Worm (Caenorhabditis elegans) whole organism, L2 larva: ENCODE data around the gene C44B12.6.

ENCODE experiments used
- C34F6.9 ChIP-seq: fragments of 150-350 bp; optimal IDR thresholded peaks from 2 replicates; lab custom pipeline; 2014; ENCODE audit warnings: missing biosample characterization, missing genetic modification characterization
- F13H6.1 ChIP-seq: sonication (generic microtip); optimal IDR thresholded peaks from 2 replicates; lab custom pipeline; 2016; ENCODE audit warnings: missing genetic modification characterization, missing compliant biosample characterization
- R02D3.7 ChIP-seq: fragments of 150-350 bp; optimal IDR thresholded peaks from 2 replicates; lab custom pipeline; 2014; ENCODE audit warnings: missing biosample characterization, missing genetic modification characterization
- ZK546.5 ChIP-seq: sonication (generic microtip); optimal IDR thresholded peaks from 2 replicates; lab custom pipeline; 2017; ENCODE audit warnings: missing biosample characterization, missing genetic modification characterization
- alr-1 ChIP-seq: fragments of 150-350 bp; optimal IDR thresholded peaks from 2 replicates; lab custom pipeline; 2014; ENCODE audit warnings: missing biosample characterization, missing genetic modification characterization
- ama-1 ChIP-seq: fragments of 150-350 bp; optimal IDR thresholded peaks from 2 replicates; lab custom pipeline; 2018; ENCODE audit warnings: inconsistent platforms
- blmp-1 ChIP-seq: sonication (generic microtip); optimal IDR thresholded peaks from 2 replicates; lab custom pipeline; 2017; ENCODE audit warnings: missing genetic modification characterization, mild to moderate bottlenecking, missing compliant biosample characterization, antibody characterized with exemption, moderate library complexity; ENCODE audit not compliant: insufficient read depth
- ceh-16 ChIP-seq: fragments of 150-350 bp; optimal IDR thresholded peaks from 2 replicates; lab custom pipeline; 2014; ENCODE audit warnings: missing biosample characterization, missing genetic modification characterization
- ceh-82 ChIP-seq: fragments of 150-350 bp; optimal IDR thresholded peaks from 2 replicates; lab custom pipeline; 2014; ENCODE audit warnings: missing biosample characterization, missing genetic modification characterization
- crh-2 ChIP-seq: sonication (generic microtip); optimal IDR thresholded peaks from 2 replicates; lab custom pipeline; 2017; ENCODE audit warnings: missing biosample characterization, missing genetic modification characterization
- dmd-4 ChIP-seq: sonication (generic microtip); optimal IDR thresholded peaks from 2 replicates; lab custom pipeline; 2017; ENCODE audit warnings: missing biosample characterization, missing genetic modification characterization
- egl-27 ChIP-seq: sonication (generic microtip); optimal IDR thresholded peaks from 3 replicates; lab custom pipeline; 2017; ENCODE audit warnings: missing biosample characterization, missing genetic modification reagents, missing genetic modification characterization
- elt-1 ChIP-seq: fragments of 150-350 bp; optimal IDR thresholded peaks from 2 replicates; lab custom pipeline; 2014; ENCODE audit warnings: missing biosample characterization, missing genetic modification characterization
- elt-3 ChIP-seq: sonication (generic microtip); optimal IDR thresholded peaks from 2 replicates; lab custom pipeline; 2017; ENCODE audit warnings: missing biosample characterization, missing genetic modification characterization
- fos-1 ChIP-seq: fragments of 150-350 bp; optimal IDR thresholded peaks from 2 replicates; lab custom pipeline; 2014; ENCODE audit warnings: missing biosample characterization, missing genetic modification characterization
- lin-11 ChIP-seq: fragments of 150-350 bp; sonication (generic microtip); optimal IDR thresholded peaks from 2 replicates; lab custom pipeline; 2014; ENCODE audit warnings: missing biosample characterization, missing genetic modification characterization, inconsistent platforms, mixed read lengths
- lin-13 ChIP-seq: fragments of 150-350 bp; optimal IDR thresholded peaks from 2 replicates; lab custom pipeline; 2014; ENCODE audit warnings: missing biosample characterization, missing genetic modification reagents, missing genetic modification characterization
- lsy-2 ChIP-seq, 2 experiments: fragments of 150-350 bp in 1 of 2; sonication (generic microtip) in 1 of 2; optimal IDR thresholded peaks; 2 replicates each; lab custom pipeline; 2014 to 2017; ENCODE audit warnings: missing biosample characterization in 2 of 2, missing genetic modification characterization in 2 of 2
- mab-5 ChIP-seq: fragments of 150-350 bp; optimal IDR thresholded peaks from 2 replicates; lab custom pipeline; 2014; ENCODE audit warnings: missing biosample characterization, missing genetic modification characterization
- mbf-1 ChIP-seq: sonication (generic microtip); optimal IDR thresholded peaks from 2 replicates; lab custom pipeline; 2017; ENCODE audit warnings: missing biosample characterization, missing genetic modification characterization
- mdl-1 ChIP-seq, 2 experiments: fragments of 150-350 bp in 1 of 2; sonication (generic microtip) in 1 of 2; optimal IDR thresholded peaks; 2 replicates each; lab custom pipeline; 2017; ENCODE audit warnings: missing biosample characterization in 2 of 2, missing genetic modification characterization in 2 of 2
- nhr-10 ChIP-seq: sonication (generic microtip); optimal IDR thresholded peaks from 2 replicates; lab custom pipeline; 2017; ENCODE audit warnings: missing biosample characterization, missing genetic modification characterization
- nhr-11 ChIP-seq: fragments of 150-350 bp; optimal IDR thresholded peaks from 2 replicates; lab custom pipeline; 2014; ENCODE audit warnings: missing biosample characterization, missing genetic modification characterization
- nhr-12 ChIP-seq: fragments of 150-350 bp; optimal IDR thresholded peaks from 2 replicates; lab custom pipeline; 2014; ENCODE audit warnings: missing biosample characterization, missing genetic modification characterization
- nhr-129 ChIP-seq: fragments of 150-350 bp; optimal IDR thresholded peaks from 2 replicates; lab custom pipeline; 2014; ENCODE audit warnings: missing biosample characterization, missing genetic modification characterization
- nhr-21 ChIP-seq: fragments of 150-350 bp; optimal IDR thresholded peaks from 2 replicates; lab custom pipeline; 2014; ENCODE audit warnings: missing biosample characterization, missing genetic modification characterization
- nhr-23 ChIP-seq: fragments of 150-350 bp; optimal IDR thresholded peaks from 2 replicates; lab custom pipeline; 2014; ENCODE audit warnings: missing biosample characterization, missing genetic modification reagents, missing genetic modification characterization
- nhr-237 ChIP-seq: fragments of 150-350 bp; optimal IDR thresholded peaks from 2 replicates; lab custom pipeline; 2014; ENCODE audit warnings: missing biosample characterization, missing genetic modification characterization
- nhr-25 ChIP-seq: fragments of 150-350 bp; sonication (generic microtip); optimal IDR thresholded peaks from 3 replicates; lab custom pipeline; 2014; ENCODE audit warnings: missing biosample characterization, missing genetic modification characterization
- nhr-6 ChIP-seq: fragments of 150-350 bp; optimal IDR thresholded peaks from 2 replicates; lab custom pipeline; 2014; ENCODE audit warnings: missing biosample characterization, missing genetic modification characterization
- nhr-77 ChIP-seq: fragments of 150-350 bp; optimal IDR thresholded peaks from 2 replicates; lab custom pipeline; 2014; ENCODE audit warnings: missing biosample characterization, missing genetic modification characterization
- peb-1 ChIP-seq: fragments of 150-350 bp; optimal IDR thresholded peaks from 2 replicates; lab custom pipeline; 2014; ENCODE audit warnings: missing biosample characterization, missing genetic modification characterization
- sem-4 ChIP-seq: fragments of 150-350 bp; optimal IDR thresholded peaks from 2 replicates; lab custom pipeline; 2014; ENCODE audit warnings: missing biosample characterization, missing genetic modification reagents, missing genetic modification characterization
- skn-1 ChIP-seq: sonication (generic microtip); optimal IDR thresholded peaks from 2 replicates; lab custom pipeline; 2017; ENCODE audit warnings: missing biosample characterization, missing genetic modification characterization
- sma-3 ChIP-seq: sonication (generic microtip); optimal IDR thresholded peaks from 2 replicates; lab custom pipeline; 2016; ENCODE audit warnings: missing genetic modification reagents, missing genetic modification characterization, missing compliant biosample characterization
- sma-9 ChIP-seq, 2 experiments: fragments of 150-350 bp in 1 of 2; sonication (generic microtip) in 1 of 2; optimal IDR thresholded peaks; 2 replicates each; lab custom pipeline; 2014 to 2016; ENCODE audit warnings: missing genetic modification characterization in 2 of 2, mild to moderate bottlenecking in 1 of 2, missing biosample characterization in 1 of 2, missing compliant biosample characterization in 1 of 2, missing genetic modification reagents in 1 of 2, moderate library complexity in 1 of 2
- snpc-4 ChIP-seq: fragments of 150-350 bp; optimal IDR thresholded peaks from 2 replicates; lab custom pipeline; 2014; ENCODE audit warnings: missing biosample characterization, missing genetic modification characterization
- unc-39 ChIP-seq: fragments of 150-350 bp; optimal IDR thresholded peaks from 2 replicates; lab custom pipeline; 2014; ENCODE audit warnings: missing biosample characterization, missing genetic modification characterization
- unc-55 ChIP-seq: fragments of 150-350 bp; sonication (generic microtip); optimal IDR thresholded peaks from 3 replicates; lab custom pipeline; 2014; ENCODE audit warnings: missing biosample characterization, missing genetic modification reagents, missing genetic modification characterization
- unc-62 ChIP-seq: fragments of 150-350 bp; optimal IDR thresholded peaks from 2 replicates; lab custom pipeline; 2014; ENCODE audit warnings: missing biosample characterization, missing genetic modification reagents, missing genetic modification characterization
- zag-1 ChIP-seq: fragments of 150-350 bp; optimal IDR thresholded peaks from 2 replicates; lab custom pipeline; 2014; ENCODE audit warnings: missing biosample characterization, missing genetic modification characterization
- ztf-1 ChIP-seq: fragments of 200-800 bp; sonication (Bioruptor generic); conservative IDR thresholded peaks from 2 replicates; pipeline ENCODE4 v1.3.6; 2022; ENCODE audit warnings: missing genetic modification characterization, missing compliant biosample characterization
- ztf-11 ChIP-seq: sonication (generic microtip); optimal IDR thresholded peaks from 2 replicates; lab custom pipeline; 2017; ENCODE audit warnings: missing biosample characterization, missing genetic modification characterization
- ztf-4 ChIP-seq: fragments of 150-350 bp; optimal IDR thresholded peaks from 2 replicates; lab custom pipeline; 2014; ENCODE audit warnings: missing biosample characterization, missing genetic modification characterization

The C44B12.6 gene

ce11 chrIV:1120865-1121264, 15.7 kb downstream of the C44B12.6 start:
- TF ChIP-seq F13H6.1 (tag; lab: Kevin White, UChicago), result no peak
- TF ChIP-seq nhr-25 (tag; lab: Kevin White, UChicago), result no peak
- TF ChIP-seq ceh-82 (tag; lab: Kevin White, UChicago), result no peak
- no peak for TF ChIP-seq nhr-12 (tag; lab: Kevin White, UChicago)
- TF ChIP-seq snpc-4, result no peak
- no peak for TF ChIP-seq peb-1
- no peak for TF ChIP-seq sem-4 (tag; lab: Kevin White, UChicago)
- no peak for TF ChIP-seq lsy-2 (tag; optimal IDR thresholded peaks at IDR 0.05; lab: Kevin White, UChicago)
- no peak for TF ChIP-seq nhr-77 (tag; lab: Kevin White, UChicago)
- no peak for TF ChIP-seq skn-1 (tag; lab: Kevin White, UChicago)
- no peak for TF ChIP-seq ceh-16 (tag; lab: Kevin White, UChicago)
- TF ChIP-seq crh-2 (tag; lab: Kevin White, UChicago), result no peak
- no peak for TF ChIP-seq egl-27 (tag; lab: Kevin White, UChicago)

- TF ChIP-seq alr-1 (tag; lab: Kevin White, UChicago) (no peak), zag-1 (tag; lab: Kevin White, UChicago) (no peak), mbf-1 (tag; lab: Kevin White, UChicago) (no peak), fos-1 (tag; lab: Kevin White, UChicago) (no peak), unc-55 (GFP tag; lab: Kevin White, UChicago) (no peak), F13H6.1 (tag; lab: Kevin White, UChicago) (no peak), mdl-1 (tag; optimal IDR thresholded peaks at IDR 0.05; lab: Kevin White, UChicago) (no peak), ama-1 (lab: Kevin White, UChicago) (no peak)
Observed at ce11 chrIV:1118566-1118965, 18.0 kb downstream of the C44B12.6 start, which contains the start of gene srx-13. Gene srx-13, minus strand, starts transcription at chrIV:1118666.

- no peak for TF ChIP-seq ceh-16 (tag; lab: Kevin White, UChicago)
- TF ChIP-seq nhr-11 (tag; lab: Kevin White, UChicago), result no peak
- TF ChIP-seq F13H6.1 (tag; lab: Kevin White, UChicago), result no peak
- TF ChIP-seq C34F6.9 (tag; lab: Kevin White, UChicago), result no peak
- no peak for TF ChIP-seq nhr-6
- TF ChIP-seq ceh-82 (tag; lab: Kevin White, UChicago), result no peak
- no peak for TF ChIP-seq nhr-23 (tag; lab: Kevin White, UChicago)
- TF ChIP-seq nhr-10, result no peak
- no peak for TF ChIP-seq unc-55 (GFP tag; lab: Kevin White, UChicago)
- TF ChIP-seq snpc-4, result no peak
- no peak for TF ChIP-seq mab-5 (tag; lab: Kevin White, UChicago)
Observed at ce11 chrIV:1113638-1114037, 22.9 kb downstream of the C44B12.6 start, which contains the start of gene srx-14. Gene srx-14, minus strand, starts transcription at chrIV:1113738.

ce11 chrIV:1110999-1111398, 25.6 kb downstream of the C44B12.6 start:
- TF ChIP-seq nhr-77 (tag; lab: Kevin White, UChicago) (no peak), mbf-1 (tag; lab: Kevin White, UChicago) (no peak), F13H6.1 (tag; lab: Kevin White, UChicago) (peak; percentile 20)

- TF ChIP-seq egl-27 (tag; lab: Kevin White, UChicago) (no peak), ama-1 (lab: Kevin White, UChicago) (no peak), ZK546.5 (tag; lab: Kevin White, UChicago) (no peak), ztf-1 (GFP tag; lab: Robert Waterston, UW) (no peak), zag-1 (tag; lab: Kevin White, UChicago) (no peak), nhr-21 (tag; lab: Kevin White, UChicago) (no peak), sma-3 (GFP tag; lab: Kevin White, UChicago) (no peak), sem-4 (tag; lab: Kevin White, UChicago) (no peak), sma-9 (GFP tag; optimal IDR thresholded peaks at IDR 0.05; lab: Kevin White, UChicago) (peak; percentile 52), sma-9 (tag; optimal IDR thresholded peaks at IDR 0.05; lab: Kevin White, UChicago) (no peak), blmp-1 (tag; lab: Kevin White, UChicago) (no peak), R02D3.7 (tag; lab: Kevin White, UChicago) (no peak), F13H6.1 (tag; lab: Kevin White, UChicago) (peak; percentile 82), elt-3 (tag; lab: Kevin White, UChicago) (no peak), ztf-4 (tag; lab: Kevin White, UChicago) (peak; percentile 40), nhr-77 (tag; lab: Kevin White, UChicago) (no peak), unc-62 (GFP tag; lab: Kevin White, UChicago) (no peak), lsy-2 (tag; optimal IDR thresholded peaks at IDR 0.05; lab: Kevin White, UChicago) (peak in 1 of 2 experiments; percentile 23), C34F6.9 (tag; lab: Kevin White, UChicago) (no peak), ztf-11 (no peak), nhr-25 (tag; lab: Kevin White, UChicago) (no peak), elt-1 (tag; lab: Kevin White, UChicago) (no peak), lin-11 (tag; lab: Kevin White, UChicago) (no peak), lin-13 (no peak), unc-39 (tag; lab: Kevin White, UChicago) (no peak), crh-2 (tag; lab: Kevin White, UChicago) (no peak), dmd-4 (tag; lab: Kevin White, UChicago) (no peak), nhr-129 (tag; lab: Kevin White, UChicago) (peak; percentile 66), nhr-237 (tag; lab: Kevin White, UChicago) (no peak), mab-5 (tag; lab: Kevin White, UChicago) (no peak)
Observed at ce11 chrIV:1108030-1108429, 28.5 kb downstream of the C44B12.6 start.
